Worm (Caenorhabditis elegans): Measurements from ENCODE around the gene wdr-5.1.

wdr-5.1 gene

ce11 chrIII:3726443-3726842 is 21.4 kb downstream of the wdr-5.1 start, which contains the start of gene gldi-5:
Gene gldi-5, minus strand, starts transcription at chrIII:3726500.
- TF ChIP-seq madf-6 (GFP tag; IDR thresholded peaks at IDR 0.05) (peak; percentile 77), B0261.1 (tag; optimal IDR thresholded peaks at IDR 0.05) (no peak), madf-8 (GFP tag; conservative IDR thresholded peaks at IDR 0.05) (peak; percentile 46; the same call in 1 of the 2 replicates), F33H1.4 (GFP tag; IDR thresholded peaks at IDR 0.05) (peak; percentile 82), ceh-58 (GFP tag; IDR thresholded peaks at IDR 0.05) (no peak), lin-54 (GFP tag; optimal IDR thresholded peaks at IDR 0.05) (peak; percentile 69), efl-1 (GFP tag; optimal IDR thresholded peaks at IDR 0.05) (peak; percentile 68), ekl-4 (GFP tag; IDR thresholded peaks at IDR 0.05) (no peak), lsl-1 (GFP tag; optimal IDR thresholded peaks at IDR 0.05) (peak; percentile 83), snpc-3.4 (tag; optimal IDR thresholded peaks at IDR 0.05) (peak; percentile 28), xnd-1 (tag; optimal IDR thresholded peaks at IDR 0.05) (peak; percentile 45), dpl-1 (GFP tag; optimal IDR thresholded peaks at IDR 0.05) (peak; percentile 33), D2030.7 (GFP tag; IDR thresholded peaks at IDR 0.05) (0 out of 2 replicates have a peak, but pooled peaks have one; percentile 26)

ce11 chrIII:3729520-3729919 is 24.4 kb downstream of the wdr-5.1 start, which contains the start of gene F34D10.9:
Gene F34D10.9, minus strand, starts transcription at chrIII:3729620.
- 0 out of 2 replicates have a peak, but pooled peaks have one; percentile 2 for TF ChIP-seq Y79H2A.3 (GFP tag; conservative IDR thresholded peaks at IDR 0.05)
- TF ChIP-seq nhr-80 (tag; optimal IDR thresholded peaks at IDR 0.05), result no peak

- no peak for TF ChIP-seq F55B11.4 (tag; optimal IDR thresholded peaks at IDR 0.05; ENCODE audit: borderline replicate concordance, insufficient read depth)
- no peak for TF ChIP-seq dpff-1 (tag; optimal IDR thresholded peaks at IDR 0.05)
- no peak for TF ChIP-seq tlf-1 (GFP tag; optimal IDR thresholded peaks at IDR 0.05)
Observed at ce11 chrIII:3730475-3730874, 25.4 kb downstream of the wdr-5.1 start, which contains the start of gene F34D10.8. Gene F34D10.8, plus strand, starts transcription at chrIII:3730775.

- no peak for TF ChIP-seq egrh-3 (GFP tag; IDR thresholded peaks at IDR 0.05)
- no peak for TF ChIP-seq ztf-28 (GFP tag; IDR thresholded peaks at IDR 0.05)
- TF ChIP-seq repo-1 (tag; optimal IDR thresholded peaks at IDR 0.05), result no peak
- peak; percentile 61; the same call in 1 of the 2 replicates for TF ChIP-seq hmg-1.2 (GFP tag; IDR thresholded peaks at IDR 0.05)
- TF ChIP-seq attf-5 (GFP tag; optimal IDR thresholded peaks at IDR 0.05), result peak; percentile 7
- 0 out of 2 replicates have a peak, but pooled peaks have one; percentile 12 for TF ChIP-seq madf-6 (GFP tag; IDR thresholded peaks at IDR 0.05)
- TF ChIP-seq F57A8.1 (GFP tag; optimal IDR thresholded peaks at IDR 0.05), result no peak
- TF ChIP-seq lin-54 (GFP tag; optimal IDR thresholded peaks at IDR 0.05), result no peak
- no peak for TF ChIP-seq B0261.1 (tag; optimal IDR thresholded peaks at IDR 0.05)
- no peak for TF ChIP-seq rec-8 (tag; optimal IDR thresholded peaks at IDR 0.05)
Observed at ce11 chrIII:3734007-3734406, 28.9 kb downstream of the wdr-5.1 start, which contains the start of gene F34D10.3. Gene F34D10.3, plus strand, starts transcription at chrIII:3734255.

ce11 chrIII:3734990-3735389 is 29.9 kb downstream of the wdr-5.1 start, which contains the start of gene evl-18:
Gene evl-18, minus strand, starts transcription at chrIII:3735039.
- TF ChIP-seq efl-1 (GFP tag; optimal IDR thresholded peaks at IDR 0.05), result peak; percentile 38
- TF ChIP-seq lir-1 (GFP tag; conservative IDR thresholded peaks at IDR 0.05), result no peak
- no peak for TF ChIP-seq egrh-3 (GFP tag; IDR thresholded peaks at IDR 0.05)
- TF ChIP-seq K12H6.12 (tag; optimal IDR thresholded peaks at IDR 0.05), result no peak
- TF ChIP-seq F37B4.10 (GFP tag; IDR thresholded peaks at IDR 0.05), result no peak
- TF ChIP-seq C06A6.2 (GFP tag; conservative IDR thresholded peaks at IDR 0.05), result no peak
- TF ChIP-seq mcd-1 (GFP tag; IDR thresholded peaks at IDR 0.05), result peak; percentile 69

Data from whole organism, young adult.